Worm (Caenorhabditis elegans): ENCODE results near the gene ZK867.2.

Gene ZK867.2

DNA sequence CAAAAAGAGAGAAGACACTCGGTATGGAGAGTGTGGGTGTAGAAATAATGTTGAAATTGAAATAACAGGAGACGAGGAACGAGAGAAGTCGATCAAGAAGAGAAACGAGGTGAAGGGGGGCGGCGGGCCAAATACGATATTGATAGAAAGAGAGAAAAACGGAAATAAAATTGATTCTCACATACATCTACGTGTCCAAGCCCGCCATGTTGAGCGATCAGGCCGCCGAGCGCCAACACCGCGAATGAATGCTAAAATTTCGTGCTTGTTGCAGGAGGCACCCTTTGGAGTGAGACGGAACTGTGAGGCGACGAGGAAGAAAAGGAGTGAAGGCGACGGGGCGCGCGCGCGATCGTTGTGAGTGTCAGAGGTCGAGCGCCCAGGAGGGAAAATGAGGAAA, 36.4 kb downstream of the ZK867.2 start, which contains the start of gene F46H5.7 (continued):
- TF ChIP-seq nfyb-1 (GFP tag; IDR thresholded peaks at IDR 0.05) (peak; percentile 43; the same call in 1 of the 2 replicates), zim-3 (tag; optimal IDR thresholded peaks at IDR 0.05) (no peak), unc-62 (GFP tag; optimal IDR thresholded peaks at IDR 0.05) (no peak), B0035.1 (tag; optimal IDR thresholded peaks at IDR 0.05) (no peak), egrh-3 (GFP tag; IDR thresholded peaks at IDR 0.05) (no peak; the same call in 1 of the 2 replicates), let-607 (tag; optimal IDR thresholded peaks at IDR 0.05) (peak; percentile 25 to 31)

DNA sequence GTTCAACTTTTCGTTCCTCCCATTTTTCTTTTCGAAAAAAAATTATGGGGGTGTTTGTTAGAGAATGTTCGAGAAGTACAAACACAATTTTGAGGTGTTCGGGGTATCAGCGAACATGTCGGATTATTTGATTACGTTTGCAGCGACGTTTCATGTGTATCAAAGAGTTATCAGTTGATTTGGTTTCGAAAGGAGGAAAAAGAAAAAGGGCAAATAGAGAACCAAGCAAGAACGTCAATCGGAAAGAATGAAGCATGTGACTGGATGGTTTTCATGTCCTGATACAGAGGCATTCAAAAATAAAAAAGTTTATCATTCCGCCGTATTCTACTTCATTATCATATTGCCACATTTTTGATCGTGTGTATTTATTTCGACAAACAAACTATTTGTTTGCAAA, 38.2 kb downstream of the ZK867.2 start:
- TF ChIP-seq nhr-90 (tag; optimal IDR thresholded peaks at IDR 0.05) = peak; percentile 39
- TF ChIP-seq pbrm-1 (GFP tag; IDR thresholded peaks at IDR 0.05) = no peak
- TF ChIP-seq madf-10 (tag; optimal IDR thresholded peaks at IDR 0.05) = peak; percentile 36
- no peak for TF ChIP-seq akir-1 (GFP tag; optimal IDR thresholded peaks at IDR 0.05)
- peak; percentile 13 for TF ChIP-seq attf-5 (GFP tag; optimal IDR thresholded peaks at IDR 0.05)
- TF ChIP-seq ets-4 (GFP tag; optimal IDR thresholded peaks at IDR 0.05) = peak; percentile 54
- peak; percentile 3 for TF ChIP-seq ztf-22 (GFP tag; optimal IDR thresholded peaks at IDR 0.05)
- TF ChIP-seq D2030.7 (GFP tag; IDR thresholded peaks at IDR 0.05) = no peak
- TF ChIP-seq let-607 (tag; optimal IDR thresholded peaks at IDR 0.05) = peak; percentile 43 to 70
- TF ChIP-seq pha-4 (tag; optimal IDR thresholded peaks at IDR 0.05) = peak; percentile 65
- peak; percentile 9 for TF ChIP-seq lin-54 (GFP tag; optimal IDR thresholded peaks at IDR 0.05)
- peak; percentile 31 for TF ChIP-seq lin-40 (tag; optimal IDR thresholded peaks at IDR 0.05)
- no peak for TF ChIP-seq ceh-79 (tag; optimal IDR thresholded peaks at IDR 0.05)
- peak; percentile 43 for TF ChIP-seq chd-7 (tag; optimal IDR thresholded peaks at IDR 0.05)
- no peak for TF ChIP-seq Y53F4B.3 (GFP tag; IDR thresholded peaks at IDR 0.05)
- peak; percentile 52 for TF ChIP-seq atf-7 (tag; optimal IDR thresholded peaks at IDR 0.05)
- TF ChIP-seq tlf-1 (GFP tag; optimal IDR thresholded peaks at IDR 0.05) = peak; percentile 22
- peak; percentile 30 for TF ChIP-seq unc-62 (GFP tag; optimal IDR thresholded peaks at IDR 0.05)
- no peak for TF ChIP-seq egl-18 (GFP tag; IDR thresholded peaks at IDR 0.05)
- TF ChIP-seq nhr-80 (tag; optimal IDR thresholded peaks at IDR 0.05) = peak; percentile 97
- TF ChIP-seq nfyb-1 (GFP tag; IDR thresholded peaks at IDR 0.05) = 0 out of 2 replicates have a peak, but pooled peaks have one; percentile 45
- no peak for TF ChIP-seq sea-2 (GFP tag; IDR thresholded peaks at IDR 0.05)
- no peak for TF ChIP-seq F55B11.4 (tag; optimal IDR thresholded peaks at IDR 0.05; ENCODE audit: borderline replicate concordance, insufficient read depth)
- TF ChIP-seq lir-1 (GFP tag; conservative IDR thresholded peaks at IDR 0.05) = 0 out of 2 replicates have a peak, but pooled peaks have one; percentile 10
- TF ChIP-seq Y53G8AR.9 (GFP tag; conservative IDR thresholded peaks at IDR 0.05) = 0 out of 2 replicates have a peak, but pooled peaks have one; percentile 35
- 0 out of 2 replicates have a peak, but pooled peaks have one; percentile 30 for TF ChIP-seq dox-1 (GFP tag; IDR thresholded peaks at IDR 0.05)

DNA sequence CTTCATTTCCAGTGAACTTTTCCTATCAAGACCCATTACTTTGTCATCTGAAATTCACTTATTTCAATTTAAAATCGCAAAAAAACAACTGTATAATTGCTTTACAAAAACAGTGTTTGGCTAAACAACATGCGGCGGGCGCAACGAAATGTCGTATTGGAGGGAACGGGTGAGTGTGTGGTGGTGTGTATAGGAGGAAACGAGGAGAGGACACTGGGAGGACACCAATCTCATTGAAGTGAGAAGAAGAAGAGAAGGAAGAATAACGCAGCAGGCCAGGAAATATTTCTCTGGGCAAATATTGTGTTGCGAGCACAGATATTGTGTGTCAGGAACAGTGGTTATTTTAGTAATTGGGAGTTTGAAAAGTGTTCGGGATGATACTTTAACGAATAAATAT, 48.0 kb downstream of the ZK867.2 start, which contains the start of gene F46H5.4:
F46H5.4 (minus strand) TSS at position 53 of the 400 bp plus-strand sequence.
- TF ChIP-seq snpc-1.1 (tag; optimal IDR thresholded peaks at IDR 0.05; ENCODE audit: insufficient read depth) = no peak
- TF ChIP-seq nhr-80 (tag; optimal IDR thresholded peaks at IDR 0.05) = peak; percentile 25
- peak; percentile 81 for TF ChIP-seq attf-3 (GFP tag; conservative IDR thresholded peaks at IDR 0.05)

DNA sequence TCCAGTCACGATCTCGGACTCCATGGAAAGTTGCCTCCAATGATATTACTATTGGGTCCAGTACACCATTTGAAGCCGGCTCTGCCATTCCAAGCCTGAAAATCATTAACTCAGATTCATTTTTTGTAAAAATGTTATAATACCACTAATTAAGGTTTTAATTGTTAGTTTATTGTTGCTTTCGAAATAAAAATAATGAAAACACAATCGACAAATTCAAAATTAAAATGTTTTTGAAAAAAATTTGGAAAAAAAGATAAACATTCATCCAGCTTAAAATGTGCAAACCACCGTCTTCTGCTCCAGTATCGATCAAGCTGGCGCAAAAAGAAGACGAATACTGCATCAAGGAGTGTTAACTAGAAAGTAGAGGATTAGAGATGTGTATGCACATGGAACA, 50.4 kb downstream of the ZK867.2 start, which contains the start of gene F46H5.5:
F46H5.5 (minus strand) TSS at position 101 of the 400 bp plus-strand sequence.
- TF ChIP-seq nfyb-1 (GFP tag; IDR thresholded peaks at IDR 0.05) (no peak), ccch-3 (GFP tag; optimal IDR thresholded peaks at IDR 0.05) (no peak), lin-26 (GFP tag; IDR thresholded peaks at IDR 0.05) (no peak), mcd-1 (GFP tag; IDR thresholded peaks at IDR 0.05) (no peak), madf-10 (tag; optimal IDR thresholded peaks at IDR 0.05) (no peak), egl-44 (GFP tag; IDR thresholded peaks at IDR 0.05) (no peak)
